Worm (Caenorhabditis elegans) whole organism, L2 larva: ENCODE data around the gene aptf-1.

Source experiments
- F13H6.1 ChIP-seq: sonication (generic microtip); optimal IDR thresholded peaks from 2 replicates; lab custom pipeline; 2016; ENCODE audit warnings: missing genetic modification characterization, missing compliant biosample characterization
- R02D3.7 ChIP-seq: fragments of 150-350 bp; optimal IDR thresholded peaks from 2 replicates; lab custom pipeline; 2014; ENCODE audit warnings: missing biosample characterization, missing genetic modification characterization
- Y55F3AM.14 ChIP-seq: fragments of 200-800 bp; sonication (Bioruptor generic); optimal IDR thresholded peaks from 2 replicates; lab custom pipeline; 2018; ENCODE audit warnings: mild to moderate bottlenecking, missing genetic modification characterization, missing compliant biosample characterization
- ZK546.5 ChIP-seq: sonication (generic microtip); optimal IDR thresholded peaks from 2 replicates; lab custom pipeline; 2017; ENCODE audit warnings: missing biosample characterization, missing genetic modification characterization
- alr-1 ChIP-seq: fragments of 150-350 bp; optimal IDR thresholded peaks from 2 replicates; lab custom pipeline; 2014; ENCODE audit warnings: missing biosample characterization, missing genetic modification characterization
- aly-2 ChIP-seq: fragments of 150-350 bp; optimal IDR thresholded peaks from 2 replicates; lab custom pipeline; 2014; ENCODE audit warnings: missing biosample characterization, missing genetic modification characterization
- ama-1 ChIP-seq: fragments of 150-350 bp; optimal IDR thresholded peaks from 2 replicates; lab custom pipeline; 2018; ENCODE audit warnings: inconsistent platforms
- blmp-1 ChIP-seq: sonication (generic microtip); optimal IDR thresholded peaks from 2 replicates; lab custom pipeline; 2017; ENCODE audit warnings: missing genetic modification characterization, mild to moderate bottlenecking, missing compliant biosample characterization, antibody characterized with exemption, moderate library complexity; ENCODE audit not compliant: insufficient read depth
- ceh-16 ChIP-seq: fragments of 150-350 bp; optimal IDR thresholded peaks from 2 replicates; lab custom pipeline; 2014; ENCODE audit warnings: missing biosample characterization, missing genetic modification characterization
- ceh-82 ChIP-seq: fragments of 150-350 bp; optimal IDR thresholded peaks from 2 replicates; lab custom pipeline; 2014; ENCODE audit warnings: missing biosample characterization, missing genetic modification characterization
- crh-2 ChIP-seq: sonication (generic microtip); optimal IDR thresholded peaks from 2 replicates; lab custom pipeline; 2017; ENCODE audit warnings: missing biosample characterization, missing genetic modification characterization
- dmd-4 ChIP-seq: sonication (generic microtip); optimal IDR thresholded peaks from 2 replicates; lab custom pipeline; 2017; ENCODE audit warnings: missing biosample characterization, missing genetic modification characterization
- egl-27 ChIP-seq: sonication (generic microtip); optimal IDR thresholded peaks from 3 replicates; lab custom pipeline; 2017; ENCODE audit warnings: missing biosample characterization, missing genetic modification reagents, missing genetic modification characterization
- elt-1 ChIP-seq: fragments of 150-350 bp; optimal IDR thresholded peaks from 2 replicates; lab custom pipeline; 2014; ENCODE audit warnings: missing biosample characterization, missing genetic modification characterization
- fos-1 ChIP-seq: fragments of 150-350 bp; optimal IDR thresholded peaks from 2 replicates; lab custom pipeline; 2014; ENCODE audit warnings: missing biosample characterization, missing genetic modification characterization
- gmeb-1 ChIP-seq: fragments of 150-350 bp; optimal IDR thresholded peaks from 2 replicates; lab custom pipeline; 2014; ENCODE audit warnings: missing biosample characterization, missing genetic modification characterization
- lin-11 ChIP-seq: fragments of 150-350 bp; sonication (generic microtip); optimal IDR thresholded peaks from 2 replicates; lab custom pipeline; 2014; ENCODE audit warnings: missing biosample characterization, missing genetic modification characterization, inconsistent platforms, mixed read lengths
- lin-13 ChIP-seq: fragments of 150-350 bp; optimal IDR thresholded peaks from 2 replicates; lab custom pipeline; 2014; ENCODE audit warnings: missing biosample characterization, missing genetic modification reagents, missing genetic modification characterization
- lin-39 ChIP-seq: fragments of 150-350 bp; optimal IDR thresholded peaks from 2 replicates; lab custom pipeline; 2014; ENCODE audit warnings: missing biosample characterization, missing genetic modification reagents, missing genetic modification characterization
- lsy-2 ChIP-seq, 2 experiments: fragments of 150-350 bp in 1 of 2; sonication (generic microtip) in 1 of 2; optimal IDR thresholded peaks; 2 replicates each; lab custom pipeline; 2014 to 2017; ENCODE audit warnings: missing biosample characterization in 2 of 2, missing genetic modification characterization in 2 of 2
- mab-5 ChIP-seq: fragments of 150-350 bp; optimal IDR thresholded peaks from 2 replicates; lab custom pipeline; 2014; ENCODE audit warnings: missing biosample characterization, missing genetic modification characterization
- mbf-1 ChIP-seq: sonication (generic microtip); optimal IDR thresholded peaks from 2 replicates; lab custom pipeline; 2017; ENCODE audit warnings: missing biosample characterization, missing genetic modification characterization
- mdl-1 ChIP-seq, 2 experiments: fragments of 150-350 bp in 1 of 2; sonication (generic microtip) in 1 of 2; optimal IDR thresholded peaks; 2 replicates each; lab custom pipeline; 2017; ENCODE audit warnings: missing biosample characterization in 2 of 2, missing genetic modification characterization in 2 of 2
- nhr-10 ChIP-seq: sonication (generic microtip); optimal IDR thresholded peaks from 2 replicates; lab custom pipeline; 2017; ENCODE audit warnings: missing biosample characterization, missing genetic modification characterization
- nhr-11 ChIP-seq: fragments of 150-350 bp; optimal IDR thresholded peaks from 2 replicates; lab custom pipeline; 2014; ENCODE audit warnings: missing biosample characterization, missing genetic modification characterization
- nhr-12 ChIP-seq: fragments of 150-350 bp; optimal IDR thresholded peaks from 2 replicates; lab custom pipeline; 2014; ENCODE audit warnings: missing biosample characterization, missing genetic modification characterization
- nhr-129 ChIP-seq: fragments of 150-350 bp; optimal IDR thresholded peaks from 2 replicates; lab custom pipeline; 2014; ENCODE audit warnings: missing biosample characterization, missing genetic modification characterization
- nhr-21 ChIP-seq: fragments of 150-350 bp; optimal IDR thresholded peaks from 2 replicates; lab custom pipeline; 2014; ENCODE audit warnings: missing biosample characterization, missing genetic modification characterization
- nhr-23 ChIP-seq: fragments of 150-350 bp; optimal IDR thresholded peaks from 2 replicates; lab custom pipeline; 2014; ENCODE audit warnings: missing biosample characterization, missing genetic modification reagents, missing genetic modification characterization
- nhr-237 ChIP-seq: fragments of 150-350 bp; optimal IDR thresholded peaks from 2 replicates; lab custom pipeline; 2014; ENCODE audit warnings: missing biosample characterization, missing genetic modification characterization
- nhr-25 ChIP-seq: fragments of 150-350 bp; sonication (generic microtip); optimal IDR thresholded peaks from 3 replicates; lab custom pipeline; 2014; ENCODE audit warnings: missing biosample characterization, missing genetic modification characterization
- nhr-6 ChIP-seq: fragments of 150-350 bp; optimal IDR thresholded peaks from 2 replicates; lab custom pipeline; 2014; ENCODE audit warnings: missing biosample characterization, missing genetic modification characterization
- nhr-77 ChIP-seq: fragments of 150-350 bp; optimal IDR thresholded peaks from 2 replicates; lab custom pipeline; 2014; ENCODE audit warnings: missing biosample characterization, missing genetic modification characterization
- peb-1 ChIP-seq: fragments of 150-350 bp; optimal IDR thresholded peaks from 2 replicates; lab custom pipeline; 2014; ENCODE audit warnings: missing biosample characterization, missing genetic modification characterization
- sem-4 ChIP-seq: fragments of 150-350 bp; optimal IDR thresholded peaks from 2 replicates; lab custom pipeline; 2014; ENCODE audit warnings: missing biosample characterization, missing genetic modification reagents, missing genetic modification characterization
- sma-9 ChIP-seq, 2 experiments: fragments of 150-350 bp in 1 of 2; sonication (generic microtip) in 1 of 2; optimal IDR thresholded peaks; 2 replicates each; lab custom pipeline; 2014 to 2016; ENCODE audit warnings: missing genetic modification characterization in 2 of 2, mild to moderate bottlenecking in 1 of 2, missing biosample characterization in 1 of 2, missing compliant biosample characterization in 1 of 2, missing genetic modification reagents in 1 of 2, moderate library complexity in 1 of 2
- unc-39 ChIP-seq: fragments of 150-350 bp; optimal IDR thresholded peaks from 2 replicates; lab custom pipeline; 2014; ENCODE audit warnings: missing biosample characterization, missing genetic modification characterization
- unc-55 ChIP-seq: fragments of 150-350 bp; sonication (generic microtip); optimal IDR thresholded peaks from 3 replicates; lab custom pipeline; 2014; ENCODE audit warnings: missing biosample characterization, missing genetic modification reagents, missing genetic modification characterization
- unc-62 ChIP-seq: fragments of 150-350 bp; optimal IDR thresholded peaks from 2 replicates; lab custom pipeline; 2014; ENCODE audit warnings: missing biosample characterization, missing genetic modification reagents, missing genetic modification characterization
- zag-1 ChIP-seq: fragments of 150-350 bp; optimal IDR thresholded peaks from 2 replicates; lab custom pipeline; 2014; ENCODE audit warnings: missing biosample characterization, missing genetic modification characterization
- ztf-1 ChIP-seq: fragments of 200-800 bp; sonication (Bioruptor generic); conservative IDR thresholded peaks from 2 replicates; pipeline ENCODE4 v1.3.6; 2022; ENCODE audit warnings: missing genetic modification characterization, missing compliant biosample characterization
- ztf-11 ChIP-seq: sonication (generic microtip); optimal IDR thresholded peaks from 2 replicates; lab custom pipeline; 2017; ENCODE audit warnings: missing biosample characterization, missing genetic modification characterization

aptf-1 gene

DNA sequence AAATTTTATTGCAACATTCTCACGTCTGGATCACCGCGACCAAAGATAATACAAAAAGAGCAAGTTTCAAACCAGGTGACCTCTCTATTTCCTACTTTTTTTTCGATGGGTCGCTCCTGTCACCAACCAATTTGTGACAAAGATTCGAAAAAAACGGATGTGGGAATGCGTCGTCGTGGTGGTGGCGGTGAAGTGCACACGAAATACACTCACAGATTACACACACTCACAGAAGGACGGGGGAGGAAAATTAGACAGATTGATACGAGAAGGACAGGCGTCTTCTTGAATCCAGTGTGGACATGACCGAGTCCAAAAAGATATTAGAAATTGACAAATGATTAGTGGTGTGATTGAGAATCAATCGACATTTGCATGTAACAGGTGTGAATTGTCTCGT lies 28.0 kb downstream of the aptf-1 start:
- TF ChIP-seq aly-2 (tag; lab: Kevin White, UChicago) (no peak), zag-1 (tag; lab: Kevin White, UChicago) (no peak), mbf-1 (tag; lab: Kevin White, UChicago) (no peak), nhr-25 (no peak), alr-1 (tag; lab: Kevin White, UChicago) (no peak), sma-9 (GFP tag; optimal IDR thresholded peaks at IDR 0.05; lab: Kevin White, UChicago) (no peak), sma-9 (tag; optimal IDR thresholded peaks at IDR 0.05; lab: Kevin White, UChicago) (no peak), nhr-21 (tag; lab: Kevin White, UChicago) (no peak), R02D3.7 (tag; lab: Kevin White, UChicago) (no peak), nhr-237 (tag; lab: Kevin White, UChicago) (no peak), nhr-77 (tag; lab: Kevin White, UChicago) (no peak), nhr-12 (tag; lab: Kevin White, UChicago) (no peak), lin-13 (GFP tag; lab: Kevin White, UChicago) (no peak), elt-1 (no peak), dmd-4 (tag; lab: Kevin White, UChicago) (no peak)

DNA sequence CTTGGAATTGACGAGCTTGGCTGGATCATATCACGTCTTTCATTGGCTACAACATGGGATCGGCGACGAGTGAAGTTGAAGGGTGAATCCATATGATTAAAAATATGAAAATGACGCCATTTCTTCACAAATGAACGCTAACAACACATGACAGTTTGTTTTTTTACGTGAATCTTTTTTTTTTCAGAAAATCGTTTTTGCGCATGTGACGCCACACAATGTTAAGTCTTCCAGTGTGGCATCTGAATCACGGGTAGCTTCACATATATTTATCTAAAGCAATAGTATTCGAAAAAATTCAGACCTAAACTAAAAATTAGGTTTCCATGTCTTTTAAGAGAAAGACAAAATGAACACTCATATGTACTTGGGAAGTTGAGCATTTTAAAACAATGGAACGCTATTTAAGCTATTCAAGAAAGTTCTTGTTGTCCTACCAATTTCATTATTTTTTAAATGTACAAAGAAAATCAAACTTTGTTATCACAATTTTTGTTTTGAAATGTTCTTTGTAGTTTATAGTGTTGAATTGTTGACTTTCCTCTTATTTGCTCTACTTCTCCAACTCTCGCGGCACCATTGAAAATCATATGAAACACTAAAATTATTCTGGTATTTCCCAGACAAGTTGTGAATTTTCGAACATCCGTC lies 30.2 kb downstream of the aptf-1 start, which contains the start of the genes lido-16 and plpp-1.2:
TSS of gene lido-16 (minus strand) at position 101 of the 651 bp plus-strand sequence.
TSS of gene plpp-1.2 (plus strand) at position 601 of the 651 bp plus-strand sequence.
- TF ChIP-seq lin-11 (tag; lab: Kevin White, UChicago) (no peak), ama-1 (no peak), sem-4 (tag; lab: Kevin White, UChicago) (no peak), lin-13 (GFP tag; lab: Kevin White, UChicago) (no peak)

DNA sequence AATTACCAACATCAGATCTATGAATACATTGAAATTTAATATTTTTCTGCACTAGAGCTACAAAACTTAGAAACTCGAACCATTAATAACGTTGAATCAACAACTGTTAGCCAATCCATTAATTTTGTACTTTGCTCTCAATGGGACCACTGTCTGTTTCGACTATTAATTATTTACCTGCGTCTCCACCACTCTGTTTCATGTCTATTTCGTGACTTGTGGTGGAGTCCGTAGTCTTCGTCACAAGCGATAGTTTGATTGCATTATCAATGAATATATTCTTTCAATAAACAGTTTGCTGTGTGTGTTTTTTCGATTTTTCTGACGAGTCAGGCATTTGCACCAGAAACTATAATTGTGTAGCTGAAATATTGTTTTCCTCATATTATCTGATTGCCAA lies 31.6 kb downstream of the aptf-1 start:
- peak in 1 of 2 experiments; percentile 51 for TF ChIP-seq lsy-2 (tag; optimal IDR thresholded peaks at IDR 0.05; lab: Kevin White, UChicago)
- no peak for TF ChIP-seq peb-1 (tag; lab: Kevin White, UChicago)
- peak; percentile 66 for TF ChIP-seq fos-1
- peak; percentile 36 for TF ChIP-seq crh-2 (tag; lab: Kevin White, UChicago)
- no peak for TF ChIP-seq R02D3.7 (tag; lab: Kevin White, UChicago)
- peak; percentile 12 for TF ChIP-seq nhr-129 (tag; lab: Kevin White, UChicago)
- no peak for TF ChIP-seq lin-39
- peak; percentile 47 for TF ChIP-seq sma-9 (GFP tag; optimal IDR thresholded peaks at IDR 0.05; lab: Kevin White, UChicago)
- no peak for TF ChIP-seq sma-9 (tag; optimal IDR thresholded peaks at IDR 0.05; lab: Kevin White, UChicago)
- peak; percentile 47 for TF ChIP-seq F13H6.1 (tag; lab: Kevin White, UChicago)
- no peak for TF ChIP-seq egl-27
- TF ChIP-seq mab-5 (tag; lab: Kevin White, UChicago): peak; percentile 67
- TF ChIP-seq, all 48 proteins: peak for 7

DNA sequence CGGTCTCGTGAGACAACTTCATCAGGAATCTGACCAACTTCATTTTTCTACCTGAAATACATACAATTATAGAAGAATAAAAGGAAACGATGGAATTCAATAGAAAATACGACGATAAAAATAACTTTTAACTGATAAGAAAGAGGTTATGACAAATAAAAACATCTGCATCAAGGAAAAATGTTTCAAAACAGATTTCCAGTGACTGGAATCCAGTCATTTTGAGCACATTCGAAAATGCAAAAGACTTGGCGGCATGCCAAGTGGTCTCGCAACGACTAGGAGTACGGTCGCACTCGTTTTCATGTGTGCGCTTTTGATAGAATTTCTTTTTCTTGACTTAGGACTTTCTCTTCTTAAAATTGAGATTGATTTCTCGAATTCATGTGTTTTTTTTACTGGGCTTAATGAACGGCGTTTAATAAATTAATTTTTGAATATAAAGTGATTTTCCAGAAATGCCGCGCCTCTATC lies 35.0 kb downstream of the aptf-1 start, which contains the start of the genes snr-3 and rsp-5:
TSS of gene snr-3 (minus strand) at position 51 of the 474 bp plus-strand sequence.
TSS of gene rsp-5 (plus strand) at position 455 of the 474 bp plus-strand sequence.
- TF ChIP-seq F13H6.1 (tag; lab: Kevin White, UChicago) (peak; percentile 53), lin-13 (GFP tag; lab: Kevin White, UChicago) (peak; percentile 79), ZK546.5 (tag; lab: Kevin White, UChicago) (peak; percentile 62), mab-5 (tag; lab: Kevin White, UChicago) (peak; percentile 7), sem-4 (tag; lab: Kevin White, UChicago) (peak; percentile 48), nhr-25 (peak; percentile 60), lsy-2 (tag; optimal IDR thresholded peaks at IDR 0.05; lab: Kevin White, UChicago) (peak; percentile 96 to 99), zag-1 (tag; lab: Kevin White, UChicago) (no peak), ceh-82 (no peak), ztf-11 (tag; lab: Kevin White, UChicago) (no peak), sma-9 (GFP tag; optimal IDR thresholded peaks at IDR 0.05; lab: Kevin White, UChicago) (peak; percentile 78), sma-9 (tag; optimal IDR thresholded peaks at IDR 0.05; lab: Kevin White, UChicago) (no peak), nhr-237 (tag; lab: Kevin White, UChicago) (no peak), unc-39 (tag; lab: Kevin White, UChicago) (no peak), blmp-1 (tag; lab: Kevin White, UChicago) (peak; percentile 10), nhr-10 (tag; lab: Kevin White, UChicago) (no peak), unc-55 (peak; percentile 87), aly-2 (tag; lab: Kevin White, UChicago) (no peak), lin-39 (no peak), ztf-1 (GFP tag; lab: Robert Waterston, UW) (no peak), dmd-4 (tag; lab: Kevin White, UChicago) (no peak), elt-1 (no peak), nhr-77 (tag; lab: Kevin White, UChicago) (no peak), mdl-1 (tag; optimal IDR thresholded peaks at IDR 0.05; lab: Kevin White, UChicago) (peak in 1 of 2 experiments; percentile 31), nhr-21 (tag; lab: Kevin White, UChicago) (peak; percentile 64), R02D3.7 (tag; lab: Kevin White, UChicago) (no peak), nhr-6 (tag; lab: Kevin White, UChicago) (peak; percentile 35), lin-11 (tag; lab: Kevin White, UChicago) (peak; percentile 50), unc-62 (GFP tag; lab: Kevin White, UChicago) (no peak), Y55F3AM.14 (no peak), gmeb-1 (tag; lab: Kevin White, UChicago) (peak; percentile 79), egl-27 (no peak), fos-1 (peak; percentile 71), nhr-11 (tag; lab: Kevin White, UChicago) (no peak), ceh-16 (tag; lab: Kevin White, UChicago) (no peak), nhr-23 (tag; lab: Kevin White, UChicago) (no peak)
